Worm (Caenorhabditis elegans): ENCODE data around the gene R02D5.24.

DNA sequence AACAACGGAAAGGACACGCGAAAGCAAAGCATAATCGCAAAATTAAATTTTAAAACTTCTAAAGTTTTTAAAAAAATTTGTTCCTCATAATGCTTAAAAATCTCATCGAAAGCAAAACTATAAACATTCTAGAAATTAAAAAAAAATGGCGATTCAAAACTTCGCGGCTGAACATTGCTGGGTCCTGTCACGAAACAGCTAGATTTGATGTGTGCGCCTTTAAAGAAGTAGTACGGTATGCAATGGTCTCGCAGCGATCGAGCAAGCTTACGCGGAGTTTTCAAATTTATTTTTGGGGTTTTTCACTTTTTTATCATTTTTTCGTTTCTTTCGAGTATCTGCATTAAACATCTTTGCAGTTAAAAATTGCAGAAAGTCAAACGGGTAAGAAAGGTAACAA is 44.1 kb upstream of the R02D5.24 start, which contains the start of gene coh-3:
- TF ChIP-seq F13C5.2 (tag; optimal IDR thresholded peaks at IDR 0.05) (no peak), hmbx-1 (tag; optimal IDR thresholded peaks at IDR 0.05) (no peak), ama-1 (optimal IDR thresholded peaks at IDR 0.05) (no peak), tbx-11 (GFP tag; IDR thresholded peaks at IDR 0.05) (no peak), flt-1 (GFP tag; IDR thresholded peaks at IDR 0.05) (no peak), sea-1 (GFP tag; conservative IDR thresholded peaks at IDR 0.05) (no peak), scrt-1 (GFP tag; IDR thresholded peaks at IDR 0.05) (no peak), aly-1 (tag; optimal IDR thresholded peaks at IDR 0.05) (no peak), hnd-1 (tag; optimal IDR thresholded peaks at IDR 0.05) (no peak), hmg-4 (GFP tag; optimal IDR thresholded peaks at IDR 0.05) (no peak), ceh-36 (tag; optimal IDR thresholded peaks at IDR 0.05) (no peak), tbx-37 (GFP tag; conservative IDR thresholded peaks at IDR 0.05) (no peak)

All from whole organism, early embryonic.